Worm (Caenorhabditis elegans): ENCODE results near the gene Y110A2AL.7.
A peak's percentile ranks its signal among the peaks of the same experiment; 100 is the strongest.

DNA sequence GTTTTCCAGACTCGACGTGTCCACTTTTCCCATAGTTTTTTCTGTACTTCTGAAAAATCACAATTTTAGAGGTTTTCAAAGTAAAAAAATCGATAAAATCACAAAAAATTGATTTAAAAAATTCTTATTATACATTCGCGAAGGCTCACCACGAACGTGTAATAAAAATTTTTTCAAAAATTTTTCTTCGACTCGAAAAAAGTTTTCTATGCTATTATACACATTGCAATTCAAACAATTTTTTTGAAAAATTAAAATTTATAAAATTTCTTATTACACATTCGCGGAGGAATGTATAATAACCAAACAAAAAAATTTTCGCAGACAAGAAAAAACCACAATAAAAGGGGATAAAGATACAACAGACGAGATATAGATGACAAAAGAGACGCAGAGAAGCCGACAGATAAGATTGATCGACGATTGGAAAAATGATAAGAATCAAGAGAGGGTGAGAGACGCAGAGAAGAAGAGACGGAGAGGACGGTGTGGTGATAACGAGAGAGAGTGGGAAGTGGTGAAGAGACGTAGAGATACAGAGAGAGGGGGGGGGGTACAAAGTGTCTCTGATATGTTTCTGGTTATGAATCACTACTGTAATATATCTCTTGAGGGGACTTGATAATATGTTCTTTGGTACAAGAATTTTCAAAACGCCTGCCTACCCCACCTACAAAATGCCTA, 42.3 kb downstream of the Y110A2AL.7 start, which contains the start of gene nhr-119:
- TF ChIP-seq W03F9.2 (tag; optimal IDR thresholded peaks at IDR 0.05) (peak; percentile 38), dao-5 (tag; optimal IDR thresholded peaks at IDR 0.05) (no peak)
